Fruit fly (Drosophila melanogaster): ENCODE results near the gene Sh.
A peak's percentile ranks its signal among the peaks of the same experiment; 100 is the strongest.

Gene Sh

DNA sequence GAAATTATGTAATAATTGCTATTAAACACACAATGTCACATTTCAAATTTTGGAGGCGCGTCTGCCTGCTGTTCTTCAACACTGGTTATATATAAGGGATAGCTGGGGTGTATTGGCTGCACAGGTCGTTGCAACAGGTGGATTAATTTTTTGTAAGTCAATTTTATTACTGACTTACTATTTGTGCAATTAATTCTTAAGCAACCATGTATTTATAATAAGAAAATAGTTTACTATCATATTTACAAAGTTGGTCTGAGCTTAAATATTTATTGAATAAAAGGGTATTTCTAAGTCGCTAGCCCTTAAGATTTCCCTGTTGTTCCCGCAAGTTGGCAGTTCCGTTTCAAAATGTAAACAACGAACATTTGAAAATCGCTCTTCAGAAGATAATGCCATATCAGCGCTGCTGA lies 29.8 kb upstream of the Sh start, which contains the start of gene RhoGAP16F (continued):
- peak; percentile 76 for TF ChIP-seq CG13624 (GFP tag; optimal IDR thresholded peaks at IDR 0.05)
- peak; percentile 89 for TF ChIP-seq Abd-B (GFP tag; optimal IDR thresholded peaks at IDR 0.05)
- peak; percentile 80 for TF ChIP-seq wdn (GFP tag; IDR thresholded peaks at IDR 0.05)
- TF ChIP-seq chif (GFP tag; optimal IDR thresholded peaks at IDR 0.05): peak; percentile 71 to 85
- TF ChIP-seq tio (GFP tag; optimal IDR thresholded peaks at IDR 0.05): no peak
- peak; percentile 79 for TF ChIP-seq zfh2 (GFP tag; optimal IDR thresholded peaks at IDR 0.05)
- TF ChIP-seq Hr3 (GFP tag; optimal IDR thresholded peaks at IDR 0.05): peak; percentile 88
- TF ChIP-seq CG1792 (GFP tag; optimal IDR thresholded peaks at IDR 0.05): peak; percentile 41
- peak; percentile 71; the same call in 2 of the 3 replicates for TF ChIP-seq CG7357 (GFP tag; IDR thresholded peaks at IDR 0.05)
- peak; percentile 61 for TF ChIP-seq CG11398 (GFP tag; optimal IDR thresholded peaks at IDR 0.05)
- TF ChIP-seq CG32532 (GFP tag; IDR thresholded peaks at IDR 0.05): peak; percentile 81
- TF ChIP-seq rib (GFP tag; IDR thresholded peaks at IDR 0.05): peak; percentile 52
- TF ChIP-seq maf-S (GFP tag; optimal IDR thresholded peaks at IDR 0.05): peak; percentile 49
- no peak for TF ChIP-seq NC2α (GFP tag; optimal IDR thresholded peaks at IDR 0.05)
- TF ChIP-seq CG12219 (GFP tag; optimal IDR thresholded peaks at IDR 0.05): peak; percentile 68
- TF ChIP-seq usp (GFP tag; optimal IDR thresholded peaks at IDR 0.05): no peak
- TF ChIP-seq p53 (GFP tag; optimal IDR thresholded peaks at IDR 0.05): peak; percentile 12
- TF ChIP-seq Nf-YC (tag; optimal IDR thresholded peaks at IDR 0.05): peak; percentile 72
- TF ChIP-seq gem (tag; optimal IDR thresholded peaks at IDR 0.05): peak; percentile 92
- peak; percentile 78 for TF ChIP-seq CG17328 (GFP tag; IDR thresholded peaks at IDR 0.05)
- TF ChIP-seq Drgx (GFP tag; IDR thresholded peaks at IDR 0.05): peak; percentile 63
- peak; percentile 91 for TF ChIP-seq CG30403 (GFP tag; optimal IDR thresholded peaks at IDR 0.05)
- TF ChIP-seq CG6654 (GFP tag; optimal IDR thresholded peaks at IDR 0.05): peak; percentile 38
- TF ChIP-seq corto (GFP tag; optimal IDR thresholded peaks at IDR 0.05): no peak
- peak; percentile 70 for TF ChIP-seq CG31388 (GFP tag; optimal IDR thresholded peaks at IDR 0.05)
- peak; percentile 88 for TF ChIP-seq unpg (GFP tag; optimal IDR thresholded peaks at IDR 0.05)
- peak; percentile 61 for TF ChIP-seq CG18011 (GFP tag; optimal IDR thresholded peaks at IDR 0.05)
- TF ChIP-seq CG10565 (GFP tag; optimal IDR thresholded peaks at IDR 0.05): peak; percentile 9
- peak; percentile 45 for TF ChIP-seq NK7.1 (GFP tag; optimal IDR thresholded peaks at IDR 0.05)
- peak; percentile 82; the same call in 2 of the 3 replicates for TF ChIP-seq Dbx (GFP tag; IDR thresholded peaks at IDR 0.05)
- TF ChIP-seq insv (GFP tag; optimal IDR thresholded peaks at IDR 0.05): peak in 1 of 2 experiments; percentile 28
- TF ChIP-seq PHDP (tag; optimal IDR thresholded peaks at IDR 0.05): peak; percentile 84
- peak; percentile 64 for TF ChIP-seq croc (GFP tag; conservative IDR thresholded peaks at IDR 0.05)
- 0 out of 3 replicates have a peak, but pooled peaks have one; percentile 9 for TF ChIP-seq sr (GFP tag; IDR thresholded peaks at IDR 0.05)
- peak; percentile 83 for TF ChIP-seq E2f2 (GFP tag; IDR thresholded peaks at IDR 0.05)
- TF ChIP-seq ERR (GFP tag; optimal IDR thresholded peaks at IDR 0.05): peak; percentile 46
- TF ChIP-seq Hmx (GFP tag; optimal IDR thresholded peaks at IDR 0.05): peak; percentile 54
- no peak for TF ChIP-seq Trl (optimal IDR thresholded peaks at IDR 0.05)
- peak; percentile 78 for TF ChIP-seq Trl (GFP tag; optimal IDR thresholded peaks at IDR 0.05)
- peak; percentile 68 for TF ChIP-seq Side (GFP tag; optimal IDR thresholded peaks at IDR 0.05)
- TF ChIP-seq sens-2 (GFP tag; IDR thresholded peaks at IDR 0.05): peak; percentile 38; the same call in 1 of the 2 replicates
- peak; percentile 73 to 84 for TF ChIP-seq Hr51 (GFP tag; optimal IDR thresholded peaks at IDR 0.05)
- TF ChIP-seq CG8765 (GFP tag; IDR thresholded peaks at IDR 0.05): peak; percentile 59
- TF ChIP-seq CG14050 (GFP tag; IDR thresholded peaks at IDR 0.05): peak; percentile 73
- TF ChIP-seq CG14014 (GFP tag; IDR thresholded peaks at IDR 0.05): peak; percentile 81
- peak; percentile 83; the same call in 2 of the 3 replicates for TF ChIP-seq ken (GFP tag; IDR thresholded peaks at IDR 0.05)
- TF ChIP-seq CG12659 (GFP tag; optimal IDR thresholded peaks at IDR 0.05): peak; percentile 79
- peak; percentile 70 for TF ChIP-seq oc (tag; optimal IDR thresholded peaks at IDR 0.05)
- TF ChIP-seq Atf-2 (GFP tag; optimal IDR thresholded peaks at IDR 0.05): peak; percentile 75
- TF ChIP-seq CG11695 (GFP tag; IDR thresholded peaks at IDR 0.05): peak; percentile 76
- TF ChIP-seq ato (GFP tag; IDR thresholded peaks at IDR 0.05; ENCODE audit: partially characterized antibody): no peak
- peak; percentile 70 for TF ChIP-seq Ada2b (GFP tag; IDR thresholded peaks at IDR 0.05)

Data from whole organism, embryonic.